Fruit fly (Drosophila melanogaster) Kc167 (cell line): Measurements from ENCODE around the gene CG5866.

Source experiments
- Myc ChIP-seq: fragments of >200 bp; optimal IDR thresholded peaks from 2 replicates; lab custom pipeline; 2017; ENCODE audit warnings: missing external identifiers
- Sin3A ChIP-seq: fragments of >200 bp; optimal IDR thresholded peaks from 2 replicates; lab custom pipeline; 2018; ENCODE audit warnings: missing external identifiers
- h ChIP-seq: fragments of >200 bp; optimal IDR thresholded peaks from 3 replicates; lab custom pipeline; 2018; ENCODE audit warnings: missing external identifiers
- insv ChIP-seq: fragments of >200 bp; optimal IDR thresholded peaks from 3 replicates; lab custom pipeline; 2018; ENCODE audit warnings: missing external identifiers
- psq ChIP-seq: fragments of >200 bp; optimal IDR thresholded peaks from 2 replicates; lab custom pipeline; 2017; ENCODE audit warnings: missing external identifiers
- ttk ChIP-seq: sonication (Bioruptor generic); optimal IDR thresholded peaks from 2 replicates; lab custom pipeline; 2017; ENCODE audit warnings: missing external identifiers

Gene CG5866

dm6 chr3R:17415439-17415838 is at the start of gene CG5866:
CG5866 (plus strand) TSS chr3R:17415739.
- TF ChIP-seq insv (no peak), h (no peak), Sin3A (lab: Kevin White, UChicago) (no peak), ttk (lab: Kevin White, UChicago) (no peak), Myc (lab: Kevin White, UChicago) (no peak), psq (no peak)

- no peak for TF ChIP-seq Sin3A (lab: Kevin White, UChicago)
- no peak for TF ChIP-seq psq
- TF ChIP-seq ttk (lab: Kevin White, UChicago), result no peak
- no peak for TF ChIP-seq h
- TF ChIP-seq insv, result no peak
- TF ChIP-seq Myc (lab: Kevin White, UChicago), result no peak
Observed at dm6 chr3R:17366023-17366422, 49.5 kb upstream of the CG5866 start, which contains the start of gene beat-IIa. beat-IIa (minus strand) TSS chr3R:17366119.

- TF ChIP-seq psq, result no peak
- no peak for TF ChIP-seq ttk (lab: Kevin White, UChicago)
- TF ChIP-seq insv, result no peak
- no peak for TF ChIP-seq h
- no peak for TF ChIP-seq Myc (lab: Kevin White, UChicago)
- no peak for TF ChIP-seq Sin3A (lab: Kevin White, UChicago)
Observed at dm6 chr3R:17371094-17371493, 44.4 kb upstream of the CG5866 start.

dm6 chr3R:17377503-17377902 is 38.0 kb upstream of the CG5866 start:
- no peak for TF ChIP-seq insv

dm6 chr3R:17379051-17379450 is 36.5 kb upstream of the CG5866 start:
- TF ChIP-seq h, result no peak
- no peak for TF ChIP-seq Sin3A (lab: Kevin White, UChicago)
- no peak for TF ChIP-seq Myc (lab: Kevin White, UChicago)
- no peak for TF ChIP-seq psq
- TF ChIP-seq insv, result no peak
- TF ChIP-seq ttk (lab: Kevin White, UChicago), result no peak

- TF ChIP-seq h (no peak), Sin3A (lab: Kevin White, UChicago) (no peak), insv (no peak), psq (no peak), Myc (lab: Kevin White, UChicago) (no peak), ttk (lab: Kevin White, UChicago) (no peak)
Observed at dm6 chr3R:17379742-17380141, 35.8 kb upstream of the CG5866 start, which contains the start of gene lute. lute (plus strand) TSS chr3R:17379944.

- TF ChIP-seq ttk (lab: Kevin White, UChicago), result no peak
- TF ChIP-seq insv, result no peak
- no peak for TF ChIP-seq Sin3A (lab: Kevin White, UChicago)
- TF ChIP-seq h, result no peak
- no peak for TF ChIP-seq psq
- TF ChIP-seq Myc (lab: Kevin White, UChicago), result no peak
Observed at dm6 chr3R:17381916-17382315, 33.6 kb upstream of the CG5866 start.

- no peak for TF ChIP-seq Sin3A (lab: Kevin White, UChicago)
- TF ChIP-seq insv, result no peak
- no peak for TF ChIP-seq h
- TF ChIP-seq ttk (lab: Kevin White, UChicago), result no peak
- TF ChIP-seq psq, result no peak
- no peak for TF ChIP-seq Myc (lab: Kevin White, UChicago)
Observed at dm6 chr3R:17385329-17386019, 30.1 kb upstream of the CG5866 start.

- TF ChIP-seq ttk (lab: Kevin White, UChicago), result no peak
- TF ChIP-seq Myc (lab: Kevin White, UChicago), result no peak
- TF ChIP-seq Sin3A (lab: Kevin White, UChicago), result no peak
- TF ChIP-seq h, result no peak
- no peak for TF ChIP-seq psq
- no peak for TF ChIP-seq insv
Observed at dm6 chr3R:17386168-17386819, 29.2 kb upstream of the CG5866 start.

- TF ChIP-seq insv (no peak), Myc (lab: Kevin White, UChicago) (no peak), Sin3A (lab: Kevin White, UChicago) (no peak), ttk (lab: Kevin White, UChicago) (no peak), h (no peak), psq (no peak)
Observed at dm6 chr3R:17391313-17391845, 24.2 kb upstream of the CG5866 start, which contains the start of the genes Brf and sds22. Brf (minus strand) TSS chr3R:17391337. sds22 (plus strand) TSS chr3R:17391594.

- no peak for TF ChIP-seq Myc (lab: Kevin White, UChicago)
- TF ChIP-seq ttk (lab: Kevin White, UChicago), result no peak
- no peak for TF ChIP-seq h
- TF ChIP-seq psq, result no peak
- no peak for TF ChIP-seq insv
- TF ChIP-seq Sin3A (lab: Kevin White, UChicago), result no peak
Observed at dm6 chr3R:17394318-17395188, 21.0 kb upstream of the CG5866 start, which contains the start of gene CREG. CREG (minus strand) TSS chr3R:17394640.

- TF ChIP-seq ttk (lab: Kevin White, UChicago) (no peak), insv (no peak), h (no peak), Sin3A (lab: Kevin White, UChicago) (no peak), Myc (lab: Kevin White, UChicago) (no peak), psq (no peak)
Observed at dm6 chr3R:17400102-17400501, 15.4 kb upstream of the CG5866 start.
